Worm (Caenorhabditis elegans) whole organism, early embryonic: ENCODE results near the gene Y47D7A.17.

Source experiments
- aly-1 ChIP-seq: sonication (generic microtip); optimal IDR thresholded peaks from 2 replicates; lab custom pipeline; 2016; ENCODE audit warnings: missing genetic modification characterization, missing compliant biosample characterization
- ama-1 ChIP-seq: fragments of 150-350 bp; optimal IDR thresholded peaks from 2 replicates; lab custom pipeline; 2014
- ceh-36 ChIP-seq: sonication (generic microtip); optimal IDR thresholded peaks from 2 replicates; lab custom pipeline; 2016; ENCODE audit warnings: missing genetic modification characterization, inconsistent platforms, missing compliant biosample characterization
- flt-1 ChIP-seq: fragments of 200-800 bp; sonication (Bioruptor generic); IDR thresholded peaks from 2 replicates; pipeline ENCODE4 v1.3.6; 2022; ENCODE audit warnings: missing genetic modification characterization, missing compliant biosample characterization
- hmbx-1 ChIP-seq: sonication (generic microtip); optimal IDR thresholded peaks from 2 replicates; lab custom pipeline; 2016; ENCODE audit warnings: mild to moderate bottlenecking, missing genetic modification characterization, missing compliant biosample characterization
- pes-1 ChIP-seq: fragments of 200-800 bp; sonication (Bioruptor generic); IDR thresholded peaks from 2 replicates; pipeline ENCODE4 v1.3.6; 2022; ENCODE audit warnings: missing genetic modification reagents, missing genetic modification characterization, missing compliant biosample characterization
- tbx-11 ChIP-seq: fragments of 200-800 bp; sonication (Bioruptor generic); IDR thresholded peaks from 2 replicates; pipeline ENCODE4 v1.3.6; 2022; ENCODE audit warnings: missing genetic modification characterization, missing compliant biosample characterization
- tra-4 ChIP-seq: sonication (generic microtip); optimal IDR thresholded peaks from 2 replicates; lab custom pipeline; 2017; ENCODE audit warnings: missing genetic modification characterization, missing compliant biosample characterization

- no peak for TF ChIP-seq aly-1
- TF ChIP-seq ceh-36 (tag; lab: Kevin White, UChicago): no peak
- TF ChIP-seq tbx-11 (GFP tag; lab: Robert Waterston, UW): no peak
- no peak for TF ChIP-seq pes-1 (GFP tag; lab: Robert Waterston, UW)
- TF ChIP-seq flt-1 (GFP tag; lab: Robert Waterston, UW): no peak
- no peak for TF ChIP-seq ama-1 (lab: Kevin White, UChicago)
- TF ChIP-seq tra-4 (tag; lab: Kevin White, UChicago): no peak
- TF ChIP-seq hmbx-1 (tag; lab: Kevin White, UChicago): no peak
Observed at ce11 chrV:4398884-4399283, 12.7 kb downstream of the Y47D7A.17 start.
